Fruit fly (Drosophila melanogaster) whole organism, embryonic: Measurements from ENCODE around the gene CG15764.

Experiments used
- CG10543 ChIP-seq: fragments of 200-800 bp; sonication (Bioruptor generic); optimal IDR thresholded peaks from 3 replicates; lab custom pipeline; 2017; ENCODE audit warnings: missing biosample characterization, mild to moderate bottlenecking, missing genetic modification characterization, moderate library complexity
- CG14050 ChIP-seq: fragments of 200-800 bp; sonication (Bioruptor generic); IDR thresholded peaks from 3 replicates; pipeline ENCODE4 v1.3.6; 2022; ENCODE audit warnings: missing biosample characterization, missing genetic modification characterization
- CG15269 ChIP-seq: fragments of 200-800 bp; sonication (Bioruptor generic); optimal IDR thresholded peaks from 2 replicates; lab custom pipeline; 2018; ENCODE audit warnings: missing biosample characterization, mild to moderate bottlenecking, missing genetic modification characterization, moderate library complexity
- CG15479 ChIP-seq: fragments of 200-800 bp; sonication (Bioruptor generic); optimal IDR thresholded peaks from 3 replicates; lab custom pipeline; 2019; ENCODE audit warnings: missing biosample characterization, mild to moderate bottlenecking, missing genetic modification characterization, moderate library complexity
- CG15514 ChIP-seq: fragments of 200-800 bp; sonication (Bioruptor generic); optimal IDR thresholded peaks from 3 replicates; lab custom pipeline; 2017; ENCODE audit warnings: missing biosample characterization, missing genetic modification characterization, mild to moderate bottlenecking, moderate library complexity, missing genetic modification reagents
- CG17359 ChIP-seq: fragments of 200-800 bp; sonication (Bioruptor generic); optimal IDR thresholded peaks from 3 replicates; lab custom pipeline; 2018; ENCODE audit warnings: missing biosample characterization, mild to moderate bottlenecking, missing genetic modification characterization, moderate library complexity
- CG17361 ChIP-seq: fragments of 200-800 bp; sonication (Bioruptor generic); IDR thresholded peaks from 3 replicates; pipeline ENCODE4 v1.3.6; 2022; ENCODE audit warnings: missing biosample characterization, missing genetic modification characterization
- CG17802 ChIP-seq: fragments of 200-800 bp; sonication (Bioruptor generic); optimal IDR thresholded peaks from 2 replicates; lab custom pipeline; 2018; ENCODE audit warnings: missing biosample characterization, mild to moderate bottlenecking, missing genetic modification characterization, moderate library complexity
- CG32532 ChIP-seq: fragments of 200-800 bp; sonication (Bioruptor generic); IDR thresholded peaks from 2 replicates; pipeline ENCODE4 v1.3.6; 2022; ENCODE audit warnings: missing biosample characterization, missing genetic modification characterization
- CG4282 ChIP-seq: fragments of 200-800 bp; sonication (Bioruptor generic); optimal IDR thresholded peaks from 2 replicates; lab custom pipeline; 2016; ENCODE audit warnings: missing biosample characterization, missing genetic modification characterization
- CG43689 ChIP-seq: fragments of 200-800 bp; sonication (Bioruptor generic); IDR thresholded peaks from 2 replicates; pipeline ENCODE4 v1.3.6; 2022; ENCODE audit warnings: missing biosample characterization, missing genetic modification characterization
- CG4730 ChIP-seq: fragments of 200-800 bp; sonication (Bioruptor generic); IDR thresholded peaks from 2 replicates; pipeline ENCODE4 v1.3.6; 2022; ENCODE audit warnings: missing biosample characterization, missing genetic modification characterization
- CG6272 ChIP-seq: fragments of 200-800 bp; sonication (Bioruptor generic); IDR thresholded peaks from 2 replicates; pipeline ENCODE4 v1.3.6; 2022; ENCODE audit warnings: missing biosample characterization, missing genetic modification characterization
- CG6813 ChIP-seq: fragments of 200-800 bp; sonication (Bioruptor generic); optimal IDR thresholded peaks from 2 replicates; lab custom pipeline; 2017; ENCODE audit warnings: missing biosample characterization, missing genetic modification characterization, mild to moderate bottlenecking, moderate library complexity, missing genetic modification reagents
- CG7556 ChIP-seq: fragments of 200-800 bp; sonication (Bioruptor generic); optimal IDR thresholded peaks from 2 replicates; lab custom pipeline; 2017; ENCODE audit warnings: missing biosample characterization, mild to moderate bottlenecking, missing genetic modification characterization
- CG8388 ChIP-seq: fragments of 200-800 bp; sonication (Bioruptor generic); optimal IDR thresholded peaks from 2 replicates; lab custom pipeline; 2019; ENCODE audit warnings: missing biosample characterization, mild to moderate bottlenecking, missing genetic modification characterization, moderate library complexity
- Dfd ChIP-seq, 2 experiments: fragments of >200 bp; optimal IDR thresholded peaks; 2 replicates each; lab custom pipeline; 2017; ENCODE audit warnings: missing biosample characterization in 2 of 2, missing genetic modification characterization in 2 of 2
- Ets65A ChIP-seq: fragments of 200-800 bp; sonication (Bioruptor generic); peaks from one replicate; lab custom pipeline; 2016; ENCODE audit warnings: missing biosample characterization, missing genetic modification characterization
- Gug ChIP-seq: fragments of 200-800 bp; sonication (Bioruptor generic); IDR thresholded peaks from 4 replicates; pipeline ENCODE4 v1.3.6; 2022; ENCODE audit warnings: missing biosample characterization, missing genetic modification characterization
- H2.0 ChIP-seq: fragments of 200-800 bp; sonication (Bioruptor generic); IDR thresholded peaks from 2 replicates; pipeline ENCODE4 v1.3.6; 2022; ENCODE audit warnings: missing biosample characterization, missing genetic modification characterization
- HLH4C ChIP-seq: fragments of 200-800 bp; sonication (Bioruptor generic); IDR thresholded peaks from 3 replicates; pipeline ENCODE4 v1.3.6; 2022; ENCODE audit warnings: missing biosample characterization, missing genetic modification characterization; ENCODE audit not compliant: partially characterized antibody
- MTF-1 ChIP-seq: fragments of 200-800 bp; sonication (Bioruptor generic); optimal IDR thresholded peaks from 2 replicates; lab custom pipeline; 2018; ENCODE audit warnings: missing biosample characterization, mild to moderate bottlenecking, missing genetic modification characterization, borderline replicate concordance
- Meics ChIP-seq: fragments of 200-800 bp; sonication (Bioruptor generic); optimal IDR thresholded peaks from 2 replicates; lab custom pipeline; 2017; ENCODE audit warnings: missing biosample characterization, mild to moderate bottlenecking, missing genetic modification characterization
- Mes4 ChIP-seq: fragments of 200-800 bp; sonication (Bioruptor generic); optimal IDR thresholded peaks from 2 replicates; lab custom pipeline; 2016; ENCODE audit warnings: missing biosample characterization, missing genetic modification characterization
- Optix ChIP-seq: fragments of 200-800 bp; sonication (Bioruptor generic); IDR thresholded peaks from 3 replicates; pipeline ENCODE4 v1.3.6; 2022; ENCODE audit warnings: missing biosample characterization, missing genetic modification characterization
- Usf ChIP-seq: fragments of 200-800 bp; sonication (Bioruptor generic); optimal IDR thresholded peaks from 2 replicates; lab custom pipeline; 2017; ENCODE audit warnings: missing genotype, missing biosample characterization, missing genetic modification characterization
- al ChIP-seq: fragments of 200-800 bp; sonication (Bioruptor generic); IDR thresholded peaks from 2 replicates; pipeline ENCODE4 v1.3.6; 2022; ENCODE audit warnings: missing biosample characterization, missing genetic modification characterization
- amos ChIP-seq: fragments of 200-800 bp; sonication (Bioruptor generic); IDR thresholded peaks from 2 replicates; pipeline ENCODE4 v1.3.6; 2022; ENCODE audit warnings: missing biosample characterization, missing genetic modification characterization; ENCODE audit not compliant: partially characterized antibody
- ap ChIP-seq: fragments of 200-800 bp; sonication (Bioruptor generic); IDR thresholded peaks from 2 replicates; pipeline ENCODE4 v1.3.6; 2022; ENCODE audit warnings: missing biosample characterization, missing genetic modification characterization
- az2 ChIP-seq: fragments of 200-800 bp; sonication (Bioruptor generic); optimal IDR thresholded peaks from 3 replicates; lab custom pipeline; 2016; ENCODE audit warnings: missing biosample characterization, missing genetic modification characterization
- bab2 ChIP-seq: fragments of 200-800 bp; sonication (Bioruptor generic); optimal IDR thresholded peaks from 2 replicates; lab custom pipeline; 2016; ENCODE audit warnings: missing biosample characterization, missing genetic modification characterization
- br ChIP-seq: fragments of >200 bp; optimal IDR thresholded peaks from 2 replicates; lab custom pipeline; 2017
- chm ChIP-seq: fragments of 200-800 bp; sonication (Bioruptor generic); IDR thresholded peaks from 2 replicates; pipeline ENCODE4 v1.3.6; 2022; ENCODE audit warnings: missing biosample characterization, missing genetic modification characterization
- corto ChIP-seq: fragments of 200-800 bp; sonication (Bioruptor generic); optimal IDR thresholded peaks from 2 replicates; lab custom pipeline; 2016; ENCODE audit warnings: missing biosample characterization, mild to moderate bottlenecking, missing genetic modification characterization, moderate library complexity
- eyg ChIP-seq: fragments of 200-800 bp; sonication (Bioruptor generic); optimal IDR thresholded peaks from 3 replicates; lab custom pipeline; 2016; ENCODE audit warnings: missing biosample characterization, missing genetic modification characterization
- fd102C ChIP-seq: fragments of 200-800 bp; sonication (Bioruptor generic); optimal IDR thresholded peaks from 2 replicates; lab custom pipeline; 2018; ENCODE audit warnings: missing biosample characterization, mild to moderate bottlenecking, missing genetic modification characterization, moderate library complexity
- gsb-n ChIP-seq: fragments of 200-800 bp; sonication (Bioruptor generic); optimal IDR thresholded peaks from 3 replicates; lab custom pipeline; 2018; ENCODE audit warnings: missing biosample characterization, mild to moderate bottlenecking, missing genetic modification characterization
- hb ChIP-seq: fragments of 200-800 bp; sonication (Bioruptor generic); IDR thresholded peaks from 3 replicates; pipeline ENCODE4 v1.3.6; 2022; ENCODE audit warnings: missing biosample characterization, missing genetic modification characterization; ENCODE audit not compliant: partially characterized antibody
- jumu ChIP-seq: fragments of 200-800 bp; sonication (Bioruptor generic); optimal IDR thresholded peaks from 3 replicates; lab custom pipeline; 2016; ENCODE audit warnings: missing biosample characterization, missing genetic modification characterization
- mld ChIP-seq: fragments of 200-800 bp; sonication (Bioruptor generic); IDR thresholded peaks from 3 replicates; pipeline ENCODE4 v1.3.6; 2022; ENCODE audit warnings: missing biosample characterization, missing genetic modification characterization; ENCODE audit not compliant: partially characterized antibody
- peb ChIP-seq: fragments of 200-800 bp; sonication (Bioruptor generic); IDR thresholded peaks from 2 replicates; pipeline ENCODE4 v1.3.6; 2022; ENCODE audit warnings: missing biosample characterization, missing genetic modification characterization
- rib ChIP-seq: fragments of 200-800 bp; sonication (Bioruptor generic); IDR thresholded peaks from 2 replicates; pipeline ENCODE4 v1.3.6; 2022; ENCODE audit warnings: missing biosample characterization, missing genetic modification characterization
- sc ChIP-seq, 3 experiments: fragments of >200 bp in 2 of 3; fragments of 200-800 bp in 1 of 3; sonication (Bioruptor generic) in 1 of 3; optimal IDR thresholded peaks; 2 replicates in 2 of 3; 3 replicates in 1 of 3; lab custom pipeline; 2017; ENCODE audit warnings: mild to moderate bottlenecking in 1 of 3, missing biosample characterization in 1 of 3, missing genetic modification characterization in 1 of 3, missing genetic modification reagents in 1 of 3
- sr ChIP-seq: fragments of 200-800 bp; sonication (Bioruptor generic); IDR thresholded peaks from 3 replicates; pipeline ENCODE4 v1.3.6; 2022; ENCODE audit warnings: missing biosample characterization, missing genetic modification characterization
- tna ChIP-seq: fragments of 200-800 bp; sonication (Bioruptor generic); IDR thresholded peaks from 2 replicates; pipeline ENCODE4 v1.3.6; 2022; ENCODE audit warnings: missing biosample characterization, missing genetic modification characterization; ENCODE audit not compliant: partially characterized antibody
- tup ChIP-seq: fragments of 200-800 bp; sonication (Bioruptor generic); optimal IDR thresholded peaks from 2 replicates; lab custom pipeline; 2016; ENCODE audit warnings: missing biosample characterization, mild to moderate bottlenecking, missing genetic modification characterization, moderate library complexity

The CG15764 gene

DNA sequence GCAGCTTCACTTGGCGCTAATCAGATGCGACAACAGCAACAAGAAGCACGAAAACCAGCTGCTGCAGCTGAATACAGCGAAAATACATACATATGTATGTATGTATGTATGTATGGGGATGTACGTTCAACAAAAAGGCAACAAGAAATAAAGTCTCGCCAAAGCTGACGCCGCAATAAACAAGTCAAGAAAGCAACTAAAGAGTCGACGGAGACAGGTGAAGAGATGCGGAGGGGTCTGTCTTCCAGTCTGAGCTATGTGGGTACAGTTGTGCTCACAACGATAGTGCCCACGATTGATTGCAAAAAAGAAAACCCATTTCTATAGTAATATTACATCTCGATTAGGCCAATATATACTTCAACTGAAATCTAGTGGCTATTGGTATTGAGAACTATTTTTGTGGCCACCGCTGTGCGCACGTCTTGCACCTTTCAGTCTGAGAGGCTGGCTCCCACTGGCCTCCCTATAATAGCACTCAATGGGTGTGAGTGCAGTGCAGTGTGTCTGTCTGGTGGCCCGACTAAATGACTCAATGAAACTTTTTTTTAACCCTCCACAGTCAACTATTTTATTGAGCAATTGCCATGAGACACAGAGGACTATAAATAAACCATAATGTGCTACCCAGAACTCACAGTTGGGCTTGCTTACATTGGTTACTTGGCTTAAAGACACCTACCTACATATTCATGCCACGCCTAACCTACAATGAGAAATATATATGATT, 27.1 kb downstream of the CG15764 start (continued):
- TF ChIP-seq Ets65A (GFP tag; lab: Kevin White, UChicago) (peak; percentile 98), peb (peak; percentile 91), sc (optimal IDR thresholded peaks at IDR 0.05; lab: Kevin White, UChicago) (no peak), sc (GFP tag; optimal IDR thresholded peaks at IDR 0.05; lab: Kevin White, UChicago) (peak; percentile 84), rib (GFP tag; lab: Robert Waterston, UW) (peak; percentile 45; the same call in 1 of the 2 replicates), HLH4C (GFP tag; lab: Robert Waterston, UW) (no peak), CG17361 (peak; percentile 90), br (lab: Kevin White, UChicago) (no peak), al (GFP tag; lab: Robert Waterston, UW) (peak; percentile 71), jumu (GFP tag; lab: Kevin White, UChicago) (peak; percentile 91), hb (GFP tag; lab: Robert Waterston, UW) (no peak)

DNA sequence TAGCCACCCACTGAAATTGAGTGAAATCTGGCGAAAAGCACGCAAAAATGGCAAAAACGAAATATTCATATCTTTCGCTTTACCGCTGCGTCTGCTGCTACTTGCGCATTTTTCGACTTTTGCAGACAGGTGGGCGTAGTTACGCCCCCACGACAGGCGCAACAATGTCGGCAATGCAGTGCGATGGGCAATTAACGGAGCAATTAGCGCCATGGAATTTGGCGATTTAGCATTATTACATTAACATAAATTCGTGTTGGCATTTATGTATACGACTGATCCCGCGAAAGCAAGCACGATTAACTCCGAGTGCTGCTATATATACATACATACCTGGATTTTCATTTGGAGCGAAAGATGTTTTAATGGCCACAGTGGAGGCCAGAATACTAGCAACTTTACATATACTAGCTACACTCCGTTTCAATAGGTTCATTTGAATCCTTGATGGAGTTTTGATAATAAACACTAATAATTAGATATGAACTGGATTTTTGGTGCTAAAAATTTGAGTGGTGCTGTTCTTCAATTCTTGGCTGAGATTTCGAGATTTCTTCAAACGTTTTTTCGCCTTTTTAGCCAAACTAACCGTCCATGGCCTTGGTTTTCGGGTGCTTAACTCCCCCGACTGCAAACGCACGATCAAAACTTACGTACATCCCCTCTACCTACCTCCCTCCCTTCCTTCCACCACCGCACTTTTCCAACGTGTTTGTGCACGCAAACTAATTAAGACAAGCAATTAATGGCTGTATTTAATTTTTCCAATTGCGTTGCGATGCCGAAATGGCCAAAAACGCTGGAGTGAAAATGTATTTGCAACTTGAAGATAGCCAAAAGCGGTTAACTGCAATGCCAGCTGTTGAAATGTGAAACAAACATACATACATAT, 28.2 kb downstream of the CG15764 start:
- TF ChIP-seq tup (GFP tag; lab: Kevin White, UChicago) (no peak), CG10543 (GFP tag; lab: Kevin White, UChicago) (no peak), az2 (GFP tag; lab: Kevin White, UChicago) (peak; percentile 34), CG4282 (GFP tag; lab: Kevin White, UChicago) (no peak), Optix (GFP tag; lab: Robert Waterston, UW) (0 out of 3 replicates have a peak, but pooled peaks have one; percentile 37), corto (no peak), chm (GFP tag; lab: Robert Waterston, UW) (no peak), gsb-n (tag; lab: Kevin White, UChicago) (no peak), Usf (GFP tag; lab: Kevin White, UChicago) (no peak), CG7556 (no peak), ap (GFP tag; lab: Robert Waterston, UW) (no peak), CG32532 (GFP tag; lab: Robert Waterston, UW) (peak; percentile 13; the same call in 1 of the 2 replicates), H2.0 (GFP tag; lab: Robert Waterston, UW) (peak; percentile 33; the same call in 1 of the 2 replicates), mld (no peak), tna (GFP tag; lab: Robert Waterston, UW) (no peak), Mes4 (no peak), CG6272 (GFP tag; lab: Robert Waterston, UW) (no peak), CG43689 (GFP tag; lab: Robert Waterston, UW) (no peak), amos (no peak), sr (GFP tag; lab: Robert Waterston, UW) (no peak), CG14050 (GFP tag; lab: Robert Waterston, UW) (no peak), CG15514 (GFP tag; lab: Kevin White, UChicago) (no peak), CG6813 (GFP tag; lab: Kevin White, UChicago) (no peak), CG17359 (tag; lab: Kevin White, UChicago) (peak; percentile 31), CG17802 (no peak), Dfd (GFP tag; optimal IDR thresholded peaks at IDR 0.05; lab: Kevin White, UChicago) (no peak), CG4730 (GFP tag; lab: Robert Waterston, UW) (peak; percentile 36; the same call in 1 of the 2 replicates), CG15269 (tag; lab: Kevin White, UChicago) (peak; percentile 30), CG8388 (GFP tag; lab: Kevin White, UChicago) (peak; percentile 33), Gug (no peak), MTF-1 (GFP tag; lab: Kevin White, UChicago) (no peak), eyg (no peak), Meics (GFP tag; lab: Kevin White, UChicago) (no peak), bab2 (GFP tag; lab: Kevin White, UChicago) (peak; percentile 2), fd102C (no peak), CG15479 (no peak)
